Fruit fly (Drosophila melanogaster) whole organism, prepupa: ENCODE data around the gene Targ2.

Experiments used
- CG11294 ChIP-seq: fragments of 200-800 bp; sonication (Bioruptor generic); IDR thresholded peaks from 2 replicates; pipeline ENCODE4 v1.3.6; 2022; ENCODE audit warnings: missing biosample characterization, missing genetic modification characterization
- CG32006 ChIP-seq: fragments of 200-800 bp; sonication (Bioruptor generic); optimal IDR thresholded peaks from 3 replicates; lab custom pipeline; 2017; ENCODE audit warnings: missing biosample characterization, mild to moderate bottlenecking, missing genetic modification characterization
- CG34406 ChIP-seq: fragments of 200-800 bp; sonication (Bioruptor generic); optimal IDR thresholded peaks from 3 replicates; lab custom pipeline; 2016; ENCODE audit warnings: missing biosample characterization, missing genetic modification characterization
- CG8632 ChIP-seq: fragments of 200-800 bp; sonication (Bioruptor generic); optimal IDR thresholded peaks from 3 replicates; lab custom pipeline; 2016; ENCODE audit warnings: missing biosample characterization, missing genetic modification characterization
- Eip93F ChIP-seq: fragments of 200-800 bp; sonication (Bioruptor generic); optimal IDR thresholded peaks from 2 replicates; lab custom pipeline; 2016; ENCODE audit warnings: missing biosample characterization, mild to moderate bottlenecking, missing genetic modification characterization
- Met ChIP-seq: fragments of 200-800 bp; sonication (Bioruptor generic); optimal IDR thresholded peaks from 3 replicates; lab custom pipeline; 2016; ENCODE audit warnings: missing biosample characterization, missing genetic modification characterization
- dsx ChIP-seq: fragments of 200-800 bp; optimal IDR thresholded peaks from 3 replicates; lab custom pipeline; 2019; ENCODE audit warnings: missing biosample characterization, mild to moderate bottlenecking, missing genetic modification characterization, moderate library complexity; ENCODE audit not compliant: poor library complexity, severe bottlenecking
- ss ChIP-seq, 2 experiments: fragments of 200-800 bp; sonication (Bioruptor generic); optimal IDR thresholded peaks; 2 replicates in 1 of 2; 3 replicates in 1 of 2; lab custom pipeline; 2017 to 2018; ENCODE audit warnings: mild to moderate bottlenecking in 2 of 2, missing biosample characterization in 2 of 2, missing genetic modification characterization in 2 of 2, moderate library complexity in 1 of 2
- svp ChIP-seq: fragments of 200-800 bp; sonication (Bioruptor generic); peaks from one replicate; lab custom pipeline; 2016; ENCODE audit warnings: missing biosample characterization, missing genetic modification characterization

dm6 chr3L:21209921-21210532 is 7.0 kb upstream of the Targ2 start, which contains the start of the genes CG10510 and CG10508:
- TF ChIP-seq svp (GFP tag; lab: Kevin White, UChicago) = no peak
- no peak for TF ChIP-seq Eip93F (GFP tag; lab: Kevin White, UChicago)
- no peak for TF ChIP-seq ss (GFP tag; optimal IDR thresholded peaks at IDR 0.05; lab: Kevin White, UChicago)
- no peak for TF ChIP-seq CG32006
- TF ChIP-seq dsx (GFP tag; lab: Kevin White, UChicago) = no peak
- TF ChIP-seq CG8632 (GFP tag; lab: Kevin White, UChicago) = no peak
- no peak for TF ChIP-seq Met (GFP tag; lab: Kevin White, UChicago)
- TF ChIP-seq CG11294 (GFP tag; lab: Robert Waterston, UW) = no peak
- TF ChIP-seq CG34406 = no peak
